Fruit fly (Drosophila melanogaster): Measurements from ENCODE around the gene CG14260.

Gene CG14260

dm6 chr3R:27292159-27292880 is 27.1 kb downstream of the CG14260 start, which contains the start of gene CG3348 (continued):
- TF ChIP-seq CG33213 (GFP tag; optimal IDR thresholded peaks at IDR 0.05) (peak; percentile 56), ab (GFP tag; optimal IDR thresholded peaks at IDR 0.05) (no peak), Xrp1 (GFP tag; IDR thresholded peaks at IDR 0.05) (peak; percentile 75), corto (GFP tag; optimal IDR thresholded peaks at IDR 0.05) (no peak), CG8388 (GFP tag; optimal IDR thresholded peaks at IDR 0.05) (peak; percentile 67), Side (GFP tag; optimal IDR thresholded peaks at IDR 0.05) (peak; percentile 61), CG14710 (tag; optimal IDR thresholded peaks at IDR 0.05) (peak; percentile 44), shn (GFP tag; optimal IDR thresholded peaks at IDR 0.05) (peak; percentile 6), odd (GFP tag; optimal IDR thresholded peaks at IDR 0.05) (no peak), nom (GFP tag; optimal IDR thresholded peaks at IDR 0.05) (no peak), CG17186 (GFP tag; optimal IDR thresholded peaks at IDR 0.05) (no peak), CG12391 (tag; optimal IDR thresholded peaks at IDR 0.05) (peak; percentile 73), CG12155 (GFP tag; optimal IDR thresholded peaks at IDR 0.05) (peak; percentile 73), Med (GFP tag) (peak; percentile 95), CG6813 (GFP tag; optimal IDR thresholded peaks at IDR 0.05) (no peak), Abd-B (GFP tag; optimal IDR thresholded peaks at IDR 0.05) (peak; percentile 57), NK7.1 (GFP tag; optimal IDR thresholded peaks at IDR 0.05) (peak; percentile 34), TFAM (GFP tag; optimal IDR thresholded peaks at IDR 0.05) (no peak), fu2 (GFP tag; optimal IDR thresholded peaks at IDR 0.05) (peak; percentile 43), CG18764 (GFP tag; optimal IDR thresholded peaks at IDR 0.05) (peak; percentile 4), row (GFP tag; IDR thresholded peaks at IDR 0.05) (peak; percentile 74), CG16863 (GFP tag; optimal IDR thresholded peaks at IDR 0.05) (peak; percentile 32), pfk (GFP tag; optimal IDR thresholded peaks at IDR 0.05) (no peak), CG33557 (GFP tag; optimal IDR thresholded peaks at IDR 0.05) (no peak), toy (GFP tag; IDR thresholded peaks at IDR 0.05) (peak; percentile 62), CG10366 (GFP tag; IDR thresholded peaks at IDR 0.05) (peak; percentile 71), nerfin-1 (tag; optimal IDR thresholded peaks at IDR 0.05) (peak; percentile 57), sens (GFP tag) (peak; percentile 87), CG8089 (GFP tag; optimal IDR thresholded peaks at IDR 0.05) (no peak), onecut (GFP tag; IDR thresholded peaks at IDR 0.05) (peak; percentile 52; the same call in 1 of the 2 replicates), emc (GFP tag; optimal IDR thresholded peaks at IDR 0.05) (peak; percentile 13), gce (GFP tag; IDR thresholded peaks at IDR 0.05) (0 out of 3 replicates have a peak, but pooled peaks have one; percentile 20), CG4854 (GFP tag; optimal IDR thresholded peaks at IDR 0.05) (no peak), vvl (GFP tag; IDR thresholded peaks at IDR 0.05) (peak; percentile 79), HLH54F (GFP tag; optimal IDR thresholded peaks at IDR 0.05) (peak; percentile 64), kni (GFP tag; optimal IDR thresholded peaks at IDR 0.05) (no peak), CG3281 (GFP tag; optimal IDR thresholded peaks at IDR 0.05) (peak; percentile 92), esg (GFP tag; conservative IDR thresholded peaks at IDR 0.05) (peak; percentile 55), sc (optimal IDR thresholded peaks at IDR 0.05) (no peak), sc (GFP tag; optimal IDR thresholded peaks at IDR 0.05) (peak; percentile 26), psq (GFP tag; optimal IDR thresholded peaks at IDR 0.05) (no peak), pros (GFP tag; optimal IDR thresholded peaks at IDR 0.05) (no peak), zen2 (GFP tag; IDR thresholded peaks at IDR 0.05; ENCODE audit: partially characterized antibody) (no peak), ind (GFP tag; optimal IDR thresholded peaks at IDR 0.05) (peak; percentile 76), ken (GFP tag; IDR thresholded peaks at IDR 0.05) (no peak), ase (GFP tag; IDR thresholded peaks at IDR 0.05) (no peak), CG5953 (GFP tag; IDR thresholded peaks at IDR 0.05) (no peak), luna (GFP tag; optimal IDR thresholded peaks at IDR 0.05) (no peak), Lim3 (GFP tag; IDR thresholded peaks at IDR 0.05) (no peak), CG7786 (GFP tag; optimal IDR thresholded peaks at IDR 0.05) (peak; percentile 61)
